Worm (Caenorhabditis elegans): ENCODE measurements around the gene Y57A10B.7.
A peak's percentile ranks its signal among the peaks of the same experiment; 100 is the strongest.

Y57A10B.7 gene

DNA sequence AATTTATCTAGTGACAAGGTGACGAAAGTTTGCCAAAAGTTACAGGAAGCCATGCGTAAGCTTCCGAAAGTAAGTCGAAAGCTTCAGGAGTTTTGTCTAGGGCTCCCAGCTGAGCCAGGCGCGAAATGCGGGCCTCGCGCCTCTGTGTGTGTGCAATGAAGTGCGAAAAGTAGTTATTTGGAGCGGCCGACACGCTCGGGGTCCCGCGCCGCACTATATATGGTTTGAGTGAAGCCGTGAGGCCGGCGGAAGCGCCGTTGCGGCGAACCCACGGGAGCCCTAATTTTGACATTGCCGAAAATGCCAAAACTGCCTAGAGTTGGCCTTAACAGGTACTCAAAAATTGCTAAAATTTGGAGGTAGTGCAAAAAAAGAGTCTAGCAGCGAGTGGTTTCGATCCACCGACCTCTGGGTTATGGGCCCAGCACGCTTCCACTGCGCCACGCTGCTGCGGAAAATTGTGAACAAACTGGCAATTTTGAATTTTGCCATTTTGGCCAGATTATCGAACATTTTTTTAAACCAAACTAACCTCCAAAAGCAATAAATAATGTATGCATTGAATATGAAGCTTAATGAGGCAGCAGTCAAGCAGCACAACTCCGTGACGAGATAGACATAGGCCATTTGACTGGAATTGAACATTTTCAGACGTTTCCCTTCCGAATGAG is 41.7 kb upstream of the Y57A10B.7 start (continued):
- TF ChIP-seq fkh-3 (tag; optimal IDR thresholded peaks at IDR 0.05) (no peak), ZK185.1 (tag; optimal IDR thresholded peaks at IDR 0.05; ENCODE audit: poor library complexity, severe bottlenecking) (no peak), zim-3 (tag; optimal IDR thresholded peaks at IDR 0.05) (peak; percentile 1), zfh-2 (GFP tag; conservative IDR thresholded peaks at IDR 0.05) (peak; percentile 81), madf-3 (GFP tag; IDR thresholded peaks at IDR 0.05) (no peak), F57C9.4 (tag; optimal IDR thresholded peaks at IDR 0.05) (no peak), nfyb-1 (GFP tag; IDR thresholded peaks at IDR 0.05) (no peak), F10E7.11 (tag; optimal IDR thresholded peaks at IDR 0.05) (no peak), tbp1 (GFP tag; optimal IDR thresholded peaks at IDR 0.05) (peak; percentile 87), snpc-1.1 (tag; optimal IDR thresholded peaks at IDR 0.05; ENCODE audit: insufficient read depth) (no peak), hlh-26 (GFP tag; conservative IDR thresholded peaks at IDR 0.05) (no peak), cebp-1 (GFP tag; IDR thresholded peaks at IDR 0.05) (no peak), cebp-1 (tag; optimal IDR thresholded peaks at IDR 0.05) (no peak), nhr-80 (tag; optimal IDR thresholded peaks at IDR 0.05) (no peak), attf-5 (GFP tag; optimal IDR thresholded peaks at IDR 0.05) (no peak), F52B5.7 (tag; optimal IDR thresholded peaks at IDR 0.05) (no peak), ceh-79 (tag; optimal IDR thresholded peaks at IDR 0.05) (no peak), lin-40 (tag; optimal IDR thresholded peaks at IDR 0.05) (no peak), hsf-1 (GFP tag; IDR thresholded peaks at IDR 0.05) (no peak), unc-62 (GFP tag; optimal IDR thresholded peaks at IDR 0.05) (no peak), cebp-2 (GFP tag; IDR thresholded peaks at IDR 0.05) (no peak), lsl-1 (GFP tag; optimal IDR thresholded peaks at IDR 0.05) (no peak), K11D2.4 (GFP tag; IDR thresholded peaks at IDR 0.05) (no peak), egl-44 (GFP tag; IDR thresholded peaks at IDR 0.05) (no peak), Y56A3A.18 (GFP tag; IDR thresholded peaks at IDR 0.05) (no peak), die-1 (tag; optimal IDR thresholded peaks at IDR 0.05) (peak; percentile 45), lir-1 (GFP tag; conservative IDR thresholded peaks at IDR 0.05) (no peak), F49E8.2 (tag; optimal IDR thresholded peaks at IDR 0.05; ENCODE audit: insufficient read depth) (no peak), dpl-1 (GFP tag; optimal IDR thresholded peaks at IDR 0.05) (no peak), mxl-1 (tag; optimal IDR thresholded peaks at IDR 0.05) (no peak), ztf-25 (GFP tag; IDR thresholded peaks at IDR 0.05) (0 out of 2 replicates have a peak, but pooled peaks have one; percentile 32), F23B12.7 (tag; optimal IDR thresholded peaks at IDR 0.05; ENCODE audit: insufficient read depth) (peak; percentile 22), sdz-38 (tag; optimal IDR thresholded peaks at IDR 0.05) (no peak), nhr-120 (GFP tag; IDR thresholded peaks at IDR 0.05) (0 out of 2 replicates have a peak, but pooled peaks have one; percentile 11), C17E4.6 (GFP tag; IDR thresholded peaks at IDR 0.05) (no peak), F33H1.4 (GFP tag; IDR thresholded peaks at IDR 0.05) (peak; percentile 22; the same call in 1 of the 2 replicates), attf-3 (GFP tag; conservative IDR thresholded peaks at IDR 0.05) (no peak), chd-7 (tag; optimal IDR thresholded peaks at IDR 0.05) (no peak), K12H6.12 (tag; optimal IDR thresholded peaks at IDR 0.05) (no peak), snpc-4 (GFP tag; optimal IDR thresholded peaks at IDR 0.05) (no peak), snpc-4 (tag; optimal IDR thresholded peaks at IDR 0.05) (peak in 2 of 4 experiments; percentile 36 to 75)

All from whole organism, young adult.